Fruit fly (Drosophila melanogaster): ENCODE data around the gene lft.

Gene lft

dm6 chr2L:10364229-10364628, at the start of gene lft:
lft (plus strand) TSS chr2L:10364471.
- TF ChIP-seq pan (optimal IDR thresholded peaks at IDR 0.05) (no peak), usp (GFP tag; optimal IDR thresholded peaks at IDR 0.05) (no peak), CG8478 (optimal IDR thresholded peaks at IDR 0.05) (no peak), EcR (GFP tag; optimal IDR thresholded peaks at IDR 0.05) (no peak), Dll (optimal IDR thresholded peaks at IDR 0.05) (no peak), psq (optimal IDR thresholded peaks at IDR 0.05) (no peak)

- TF ChIP-seq CG8478 (optimal IDR thresholded peaks at IDR 0.05), result no peak
- no peak for TF ChIP-seq Dll (optimal IDR thresholded peaks at IDR 0.05)
- no peak for TF ChIP-seq psq (optimal IDR thresholded peaks at IDR 0.05)
- no peak for TF ChIP-seq usp (GFP tag; optimal IDR thresholded peaks at IDR 0.05)
- TF ChIP-seq EcR (GFP tag; optimal IDR thresholded peaks at IDR 0.05), result no peak
- no peak for TF ChIP-seq pan (optimal IDR thresholded peaks at IDR 0.05)
Observed at dm6 chr2L:10315888-10316287, 48.4 kb upstream of the lft start.

- TF ChIP-seq psq (optimal IDR thresholded peaks at IDR 0.05), result no peak
- TF ChIP-seq EcR (GFP tag; optimal IDR thresholded peaks at IDR 0.05), result no peak
- no peak for TF ChIP-seq Dll (optimal IDR thresholded peaks at IDR 0.05)
- no peak for TF ChIP-seq pan (optimal IDR thresholded peaks at IDR 0.05)
- no peak for TF ChIP-seq usp (GFP tag; optimal IDR thresholded peaks at IDR 0.05)
- no peak for TF ChIP-seq CG8478 (optimal IDR thresholded peaks at IDR 0.05)
Observed at dm6 chr2L:10320174-10320775, 44.0 kb upstream of the lft start.

dm6 chr2L:10321036-10321583, 43.2 kb upstream of the lft start:
- TF ChIP-seq pan (optimal IDR thresholded peaks at IDR 0.05), result no peak
- no peak for TF ChIP-seq EcR (GFP tag; optimal IDR thresholded peaks at IDR 0.05)
- TF ChIP-seq Dll (optimal IDR thresholded peaks at IDR 0.05), result no peak
- TF ChIP-seq usp (GFP tag; optimal IDR thresholded peaks at IDR 0.05), result no peak
- TF ChIP-seq CG8478 (optimal IDR thresholded peaks at IDR 0.05), result no peak
- no peak for TF ChIP-seq psq (optimal IDR thresholded peaks at IDR 0.05)

- peak in 1 of 2 experiments; percentile 41 for TF ChIP-seq EcR (GFP tag; optimal IDR thresholded peaks at IDR 0.05)
- TF ChIP-seq CG8478 (optimal IDR thresholded peaks at IDR 0.05), result no peak
- TF ChIP-seq Dll (optimal IDR thresholded peaks at IDR 0.05), result no peak
Observed at dm6 chr2L:10321612-10322011, 42.7 kb upstream of the lft start.

dm6 chr2L:10322176-10322575, 42.1 kb upstream of the lft start, which contains the start of gene CG4995:
CG4995 (plus strand) TSS chr2L:10322476.
- TF ChIP-seq psq (optimal IDR thresholded peaks at IDR 0.05) (no peak), pan (optimal IDR thresholded peaks at IDR 0.05) (no peak), Dll (optimal IDR thresholded peaks at IDR 0.05) (no peak), usp (GFP tag; optimal IDR thresholded peaks at IDR 0.05) (no peak), EcR (GFP tag; optimal IDR thresholded peaks at IDR 0.05) (no peak), CG8478 (optimal IDR thresholded peaks at IDR 0.05) (no peak)

dm6 chr2L:10322773-10323487, 41.3 kb upstream of the lft start, which contains the start of gene CG5381:
CG5381 (minus strand) TSS chr2L:10323102.
- no peak for TF ChIP-seq CG8478 (optimal IDR thresholded peaks at IDR 0.05)
- no peak for TF ChIP-seq psq (optimal IDR thresholded peaks at IDR 0.05)
- TF ChIP-seq EcR (GFP tag; optimal IDR thresholded peaks at IDR 0.05), result no peak
- TF ChIP-seq Dll (optimal IDR thresholded peaks at IDR 0.05), result no peak
- TF ChIP-seq pan (optimal IDR thresholded peaks at IDR 0.05), result no peak
- TF ChIP-seq usp (GFP tag; optimal IDR thresholded peaks at IDR 0.05), result no peak

- TF ChIP-seq Dll (optimal IDR thresholded peaks at IDR 0.05) (no peak), CG8478 (optimal IDR thresholded peaks at IDR 0.05) (no peak), pan (optimal IDR thresholded peaks at IDR 0.05) (no peak), EcR (GFP tag; optimal IDR thresholded peaks at IDR 0.05) (no peak), psq (optimal IDR thresholded peaks at IDR 0.05) (no peak), usp (GFP tag; optimal IDR thresholded peaks at IDR 0.05) (no peak)
Observed at dm6 chr2L:10327790-10328189, 36.5 kb upstream of the lft start, which contains the start of gene RnrL. RnrL (minus strand) TSS chr2L:10327943.

dm6 chr2L:10331066-10331847, 33.0 kb upstream of the lft start, which contains the start of the genes Schip1 and Cox10:
Schip1 (minus strand) TSS chr2L:10331116.
Cox10 (plus strand) TSS chr2L:10331471.
- no peak for TF ChIP-seq CG8478 (optimal IDR thresholded peaks at IDR 0.05)
- TF ChIP-seq pan (optimal IDR thresholded peaks at IDR 0.05), result no peak

- TF ChIP-seq pan (optimal IDR thresholded peaks at IDR 0.05) (no peak), usp (GFP tag; optimal IDR thresholded peaks at IDR 0.05) (no peak), EcR (GFP tag; optimal IDR thresholded peaks at IDR 0.05) (no peak), CG8478 (optimal IDR thresholded peaks at IDR 0.05) (no peak), Dll (optimal IDR thresholded peaks at IDR 0.05) (no peak), psq (optimal IDR thresholded peaks at IDR 0.05) (no peak)
Observed at dm6 chr2L:10333091-10333991, 30.9 kb upstream of the lft start, which contains the start of gene GATAd. GATAd (plus strand) TSS chr2L:10333734.

dm6 chr2L:10334213-10334612, 30.1 kb upstream of the lft start:
- TF ChIP-seq Dll (optimal IDR thresholded peaks at IDR 0.05) (no peak), pan (optimal IDR thresholded peaks at IDR 0.05) (no peak), EcR (GFP tag; optimal IDR thresholded peaks at IDR 0.05) (no peak), psq (optimal IDR thresholded peaks at IDR 0.05) (no peak), CG8478 (optimal IDR thresholded peaks at IDR 0.05) (no peak), usp (GFP tag; optimal IDR thresholded peaks at IDR 0.05) (no peak)

All from whole organism.